Fruit fly (Drosophila melanogaster): ENCODE measurements around the gene RnpS1.

The RnpS1 gene

dm6 chr3R:9590952-9591532, 39.2 kb downstream of the RnpS1 start, which contains the start of the genes bocks and CG8312 (continued):
- no peak for TF ChIP-seq ab (GFP tag; optimal IDR thresholded peaks at IDR 0.05)
- TF ChIP-seq CG12104 (GFP tag; optimal IDR thresholded peaks at IDR 0.05), result no peak
- peak; percentile 78 for TF ChIP-seq CG8290 (GFP tag; optimal IDR thresholded peaks at IDR 0.05)
- peak; percentile 10 to 75 for TF ChIP-seq CG8290 (tag; optimal IDR thresholded peaks at IDR 0.05)
- TF ChIP-seq crp (GFP tag; optimal IDR thresholded peaks at IDR 0.05), result peak in 1 of 2 experiments; percentile 66
- TF ChIP-seq gcm (GFP tag; optimal IDR thresholded peaks at IDR 0.05), result no peak
- no peak for TF ChIP-seq eve (GFP tag; optimal IDR thresholded peaks at IDR 0.05)
- no peak for TF ChIP-seq danr (GFP tag; IDR thresholded peaks at IDR 0.05)
- no peak for TF ChIP-seq ham (GFP tag; IDR thresholded peaks at IDR 0.05)
- TF ChIP-seq NC2β (GFP tag; optimal IDR thresholded peaks at IDR 0.05), result peak; percentile 77
- peak; percentile 15 for TF ChIP-seq disco-r (GFP tag; optimal IDR thresholded peaks at IDR 0.05)
- no peak for TF ChIP-seq ranshi (GFP tag; IDR thresholded peaks at IDR 0.05)
- peak; percentile 65 for TF ChIP-seq Xbp1 (GFP tag; optimal IDR thresholded peaks at IDR 0.05)
- no peak for TF ChIP-seq lmd (GFP tag; IDR thresholded peaks at IDR 0.05)
- TF ChIP-seq ken (GFP tag; IDR thresholded peaks at IDR 0.05), result no peak
- TF ChIP-seq lab (GFP tag; optimal IDR thresholded peaks at IDR 0.05), result peak; percentile 69
- TF ChIP-seq klu (GFP tag; IDR thresholded peaks at IDR 0.05), result no peak
- TF ChIP-seq CG2889 (GFP tag; IDR thresholded peaks at IDR 0.05), result no peak
- TF ChIP-seq CG15269 (tag; optimal IDR thresholded peaks at IDR 0.05), result peak; percentile 1
- no peak for TF ChIP-seq Asciz (GFP tag; optimal IDR thresholded peaks at IDR 0.05)
- TF ChIP-seq chif (GFP tag; optimal IDR thresholded peaks at IDR 0.05), result peak; percentile 28 to 55
- peak; percentile 99 for TF ChIP-seq CG10267 (tag; optimal IDR thresholded peaks at IDR 0.05)
- no peak for TF ChIP-seq MTF-1 (GFP tag; optimal IDR thresholded peaks at IDR 0.05; ENCODE audit: borderline replicate concordance)
- peak; percentile 86 for TF ChIP-seq B-H2 (GFP tag; optimal IDR thresholded peaks at IDR 0.05)
- TF ChIP-seq CG10654 (GFP tag; optimal IDR thresholded peaks at IDR 0.05), result peak; percentile 38
- no peak for TF ChIP-seq unpg (GFP tag; optimal IDR thresholded peaks at IDR 0.05)
- no peak for TF ChIP-seq fd3F (GFP tag; optimal IDR thresholded peaks at IDR 0.05)
- TF ChIP-seq CG17802 (tag; optimal IDR thresholded peaks at IDR 0.05), result no peak
- peak; percentile 58 for TF ChIP-seq dm (GFP tag; optimal IDR thresholded peaks at IDR 0.05)
- no peak for TF ChIP-seq Hr3 (GFP tag; optimal IDR thresholded peaks at IDR 0.05)
- no peak for TF ChIP-seq HHEX (GFP tag; optimal IDR thresholded peaks at IDR 0.05)
- TF ChIP-seq NC2α (GFP tag; optimal IDR thresholded peaks at IDR 0.05), result no peak
- no peak for TF ChIP-seq Trl (optimal IDR thresholded peaks at IDR 0.05)
- TF ChIP-seq Trl (GFP tag; optimal IDR thresholded peaks at IDR 0.05), result peak; percentile 63
- TF ChIP-seq CG9876 (GFP tag; optimal IDR thresholded peaks at IDR 0.05), result peak; percentile 40
- peak; percentile 100 for TF ChIP-seq kah (GFP tag; optimal IDR thresholded peaks at IDR 0.05)
- no peak for TF ChIP-seq CG11456 (GFP tag; IDR thresholded peaks at IDR 0.05)
- peak; percentile 3 for TF ChIP-seq CG4854 (GFP tag; optimal IDR thresholded peaks at IDR 0.05)
- TF ChIP-seq CG3065 (GFP tag; optimal IDR thresholded peaks at IDR 0.05), result no peak
- TF ChIP-seq ttk (GFP tag; IDR thresholded peaks at IDR 0.05), result no peak
- peak; percentile 45 for TF ChIP-seq CG4617 (GFP tag; optimal IDR thresholded peaks at IDR 0.05; ENCODE audit: borderline replicate concordance)
- TF ChIP-seq CG7786 (GFP tag; optimal IDR thresholded peaks at IDR 0.05), result peak; percentile 48
- no peak for TF ChIP-seq pros (GFP tag; optimal IDR thresholded peaks at IDR 0.05)
- peak; percentile 47 for TF ChIP-seq CG3163 (GFP tag; optimal IDR thresholded peaks at IDR 0.05)
- peak; percentile 64 for TF ChIP-seq D (optimal IDR thresholded peaks at IDR 0.05)
- TF ChIP-seq D (GFP tag; optimal IDR thresholded peaks at IDR 0.05), result no peak
- peak; percentile 85 for TF ChIP-seq Atf3 (GFP tag; optimal IDR thresholded peaks at IDR 0.05)
- peak; percentile 35 for TF ChIP-seq ftz-f1 (GFP tag; optimal IDR thresholded peaks at IDR 0.05)
- TF ChIP-seq CG9609 (GFP tag; optimal IDR thresholded peaks at IDR 0.05), result peak; percentile 59
- peak; percentile 66 for TF ChIP-seq gsb-n (tag; optimal IDR thresholded peaks at IDR 0.05)
- TF ChIP-seq Nf-YA (GFP tag; IDR thresholded peaks at IDR 0.05), result no peak
- no peak for TF ChIP-seq Doc2 (GFP tag; IDR thresholded peaks at IDR 0.05)
